Worm (Caenorhabditis elegans): Measurements from ENCODE around the gene pals-24.

DNA sequence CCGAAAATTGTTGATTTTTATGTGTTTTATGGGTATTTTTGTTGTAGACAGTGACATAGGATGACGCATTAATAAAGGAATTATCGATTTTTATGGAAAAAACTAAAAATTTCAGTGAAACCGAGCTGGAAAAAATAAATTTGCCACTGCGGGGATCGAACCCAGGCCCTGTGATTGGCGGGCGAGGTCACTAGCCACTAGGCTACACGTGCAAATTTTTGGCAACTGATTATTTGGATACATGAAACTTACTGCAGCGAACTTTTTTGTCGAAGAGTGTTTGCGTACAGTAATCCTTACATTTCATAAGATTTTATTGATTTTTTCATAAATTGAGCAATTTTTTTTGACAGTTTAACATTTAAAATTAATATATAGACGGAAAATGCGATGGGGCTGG, 31.1 kb upstream of the pals-24 start:
- TF ChIP-seq flt-1 (GFP tag; IDR thresholded peaks at IDR 0.05) (peak; percentile 81), tab-1 (GFP tag; IDR thresholded peaks at IDR 0.05) (peak; percentile 69; the same call in 1 of the 2 replicates), cog-1 (tag; optimal IDR thresholded peaks at IDR 0.05) (no peak), T22C8.4 (GFP tag; IDR thresholded peaks at IDR 0.05) (0 out of 2 replicates have a peak, but pooled peaks have one; percentile 28), klf-2 (GFP tag; conservative IDR thresholded peaks at IDR 0.05) (no peak), med-1 (GFP tag; optimal IDR thresholded peaks at IDR 0.05; ENCODE audit: insufficient read depth) (no peak)
